Worm (Caenorhabditis elegans): ENCODE measurements around the gene lin-52.

The lin-52 gene

ce11 chrIII:9834888-9835287, 10.3 kb upstream of the lin-52 start, which contains the start of gene K11H3.8:
TSS of gene K11H3.8 (plus strand) at chrIII:9835188.
- no peak for TF ChIP-seq unc-39 (tag; optimal IDR thresholded peaks at IDR 0.05)
- TF ChIP-seq fos-1 (tag; optimal IDR thresholded peaks at IDR 0.05): no peak
- no peak for TF ChIP-seq ceh-16 (tag; optimal IDR thresholded peaks at IDR 0.05)

DNA sequence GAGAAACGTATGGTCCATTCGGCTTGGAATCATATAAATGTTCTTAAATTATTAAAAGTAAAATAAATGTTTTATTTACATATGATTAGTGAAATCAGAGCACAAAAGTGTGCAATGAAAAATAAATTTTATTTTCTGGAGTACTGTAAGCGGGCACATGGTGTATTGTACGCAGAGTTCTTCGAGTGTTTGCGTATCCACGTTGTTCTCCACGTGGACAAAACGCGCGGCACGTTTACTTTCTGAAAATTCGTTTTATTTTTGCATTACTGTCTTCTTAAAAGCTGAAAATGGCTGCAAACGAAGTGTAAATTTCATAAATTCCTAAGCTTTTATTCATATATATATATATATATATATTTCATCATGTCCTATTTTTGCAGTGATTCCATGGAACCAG, 8.0 kb upstream of the lin-52 start:
- TF ChIP-seq elt-3 (tag; optimal IDR thresholded peaks at IDR 0.05) (no peak), nhr-77 (tag; optimal IDR thresholded peaks at IDR 0.05) (no peak), mdl-1 (tag; optimal IDR thresholded peaks at IDR 0.05) (no peak), aly-2 (tag; optimal IDR thresholded peaks at IDR 0.05) (no peak), pqm-1 (tag; optimal IDR thresholded peaks at IDR 0.05) (no peak), ceh-9 (tag; optimal IDR thresholded peaks at IDR 0.05) (no peak), zag-1 (tag; optimal IDR thresholded peaks at IDR 0.05) (no peak), lin-15B (tag; optimal IDR thresholded peaks at IDR 0.05) (no peak)

DNA sequence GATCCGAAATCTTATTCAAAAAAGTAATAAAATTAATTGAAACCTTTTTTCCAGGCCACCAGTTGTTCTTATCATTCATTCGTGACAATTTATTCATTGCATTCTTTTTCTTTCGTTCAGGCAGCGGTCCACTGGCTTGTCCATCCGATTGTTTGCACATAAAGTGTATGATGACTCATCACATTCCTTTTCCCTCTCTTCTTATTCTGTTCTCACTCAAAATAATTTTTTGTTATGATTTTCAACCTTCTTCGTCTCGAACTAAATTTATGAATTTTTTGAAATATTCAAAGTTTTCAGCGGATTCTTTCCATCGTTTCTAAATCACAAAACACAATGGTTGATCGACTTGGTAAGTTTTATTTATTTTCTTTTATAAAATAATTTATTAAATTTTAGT, 6.0 kb upstream of the lin-52 start, which contains the start of gene ZK632.12:
Gene ZK632.12 (plus strand): TSS at position 301 of the 400 bp plus-strand sequence.
- TF ChIP-seq ztf-11 (tag; optimal IDR thresholded peaks at IDR 0.05) (no peak), pha-4 (tag; optimal IDR thresholded peaks at IDR 0.05) (peak; percentile 39)

ce11 chrIII:9827163-9827951, 2.8 kb upstream of the lin-52 start, which contains the start of the genes ZK632.10 and ZK632.11:
TSS of gene ZK632.10 (minus strand) at chrIII:9827722.
TSS of gene ZK632.11 (plus strand) at chrIII:9827915.
- no peak for TF ChIP-seq fkh-2 (tag; optimal IDR thresholded peaks at IDR 0.05)
- no peak for TF ChIP-seq aly-2 (tag; optimal IDR thresholded peaks at IDR 0.05)
- no peak for TF ChIP-seq nhr-237 (tag; optimal IDR thresholded peaks at IDR 0.05)
- no peak for TF ChIP-seq jun-1 (tag; optimal IDR thresholded peaks at IDR 0.05)
- no peak for TF ChIP-seq egl-27 (tag; optimal IDR thresholded peaks at IDR 0.05)
- no peak for TF ChIP-seq mml-1 (tag; optimal IDR thresholded peaks at IDR 0.05)
- no peak for TF ChIP-seq lsy-12 (tag; optimal IDR thresholded peaks at IDR 0.05)
- peak; percentile 11 for TF ChIP-seq pqm-1 (tag; optimal IDR thresholded peaks at IDR 0.05)
- TF ChIP-seq hmg-11 (tag; optimal IDR thresholded peaks at IDR 0.05): peak; percentile 41
- no peak for TF ChIP-seq elt-3 (tag; optimal IDR thresholded peaks at IDR 0.05)
- TF ChIP-seq elt-1 (tag; optimal IDR thresholded peaks at IDR 0.05): no peak
- no peak for TF ChIP-seq ceh-9 (tag; optimal IDR thresholded peaks at IDR 0.05)
- no peak for TF ChIP-seq ZK546.5 (tag; optimal IDR thresholded peaks at IDR 0.05)
- peak; percentile 50 for TF ChIP-seq ceh-28 (tag; optimal IDR thresholded peaks at IDR 0.05)
- peak; percentile 57 for TF ChIP-seq lin-15B (tag; optimal IDR thresholded peaks at IDR 0.05)
- TF ChIP-seq tbx-2 (tag; optimal IDR thresholded peaks at IDR 0.05): no peak
- TF ChIP-seq ztf-11 (tag; optimal IDR thresholded peaks at IDR 0.05): no peak
- no peak for TF ChIP-seq nhr-11 (tag; optimal IDR thresholded peaks at IDR 0.05)
- TF ChIP-seq ama-1 (optimal IDR thresholded peaks at IDR 0.05): no peak
- peak; percentile 1 for TF ChIP-seq egl-5 (tag; optimal IDR thresholded peaks at IDR 0.05)
- TF ChIP-seq skn-1 (tag; optimal IDR thresholded peaks at IDR 0.05): peak; percentile 13
- TF ChIP-seq eor-1 (tag; optimal IDR thresholded peaks at IDR 0.05): no peak
- TF ChIP-seq nhr-28 (tag; optimal IDR thresholded peaks at IDR 0.05): no peak
- TF ChIP-seq nhr-23 (tag; optimal IDR thresholded peaks at IDR 0.05): peak; percentile 34
- no peak for TF ChIP-seq zag-1 (tag; optimal IDR thresholded peaks at IDR 0.05)
- TF ChIP-seq fkh-10 (GFP tag; optimal IDR thresholded peaks at IDR 0.05): no peak
- TF ChIP-seq mdl-1 (tag; optimal IDR thresholded peaks at IDR 0.05): no peak
- TF ChIP-seq snpc-4 (tag; optimal IDR thresholded peaks at IDR 0.05): peak; percentile 45
- peak; percentile 91 for TF ChIP-seq nfya-1 (tag; optimal IDR thresholded peaks at IDR 0.05; ENCODE audit: insufficient read depth)
- no peak for TF ChIP-seq nhr-76 (tag; optimal IDR thresholded peaks at IDR 0.05)
- TF ChIP-seq elt-2 (tag; optimal IDR thresholded peaks at IDR 0.05): peak; percentile 23
- TF ChIP-seq pha-4 (tag; optimal IDR thresholded peaks at IDR 0.05): peak; percentile 99
- TF ChIP-seq lin-39 (tag; optimal IDR thresholded peaks at IDR 0.05): peak; percentile 15
- TF ChIP-seq ztf-4 (tag; optimal IDR thresholded peaks at IDR 0.05): no peak
- TF ChIP-seq ceh-16 (tag; optimal IDR thresholded peaks at IDR 0.05): no peak
- TF ChIP-seq sea-2 (GFP tag; optimal IDR thresholded peaks at IDR 0.05): no peak

Data from whole organism, L3 larva.